Worm (Caenorhabditis elegans) whole organism, L1 larva: ENCODE measurements around the gene ech-1.1.

ENCODE experiments used
- ces-1 ChIP-seq: fragments of 150-350 bp; optimal IDR thresholded peaks from 2 replicates; lab custom pipeline; 2014; ENCODE audit warnings: missing biosample characterization, missing genetic modification reagents, missing genetic modification characterization
- dpl-1 ChIP-seq, 3 experiments: fragments of 150-350 bp in 2 of 3; sonication (generic microtip) in 1 of 3; optimal IDR thresholded peaks; 2 replicates each; lab custom pipeline; 2014 to 2017; ENCODE audit warnings: missing biosample characterization in 3 of 3, missing genetic modification characterization in 3 of 3, missing genetic modification reagents in 3 of 3
- elt-3 ChIP-seq, 6 experiments: fragments of 150-350 bp in 1 of 6; sonication (generic microtip); optimal IDR thresholded peaks; 2 replicates each; lab custom pipeline; 2017 to 2018; ENCODE audit warnings: missing biosample characterization in 6 of 6, missing genetic modification characterization in 6 of 6, inconsistent platforms in 1 of 6
- jun-1 ChIP-seq: fragments of 150-350 bp; optimal IDR thresholded peaks from 2 replicates; lab custom pipeline; 2014; ENCODE audit warnings: missing biosample characterization, missing genetic modification reagents, missing genetic modification characterization
- lin-15B ChIP-seq: fragments of 150-350 bp; sonication (generic microtip); optimal IDR thresholded peaks from 3 replicates; lab custom pipeline; 2014; ENCODE audit warnings: missing biosample characterization, missing genetic modification characterization

- TF ChIP-seq elt-3 (tag; optimal IDR thresholded peaks at IDR 0.05; lab: Kevin White, UChicago) (no peak), lin-15B (tag; lab: Kevin White, UChicago) (no peak), dpl-1 (GFP tag; optimal IDR thresholded peaks at IDR 0.05; lab: Kevin White, UChicago) (no peak), ces-1 (GFP tag; lab: Kevin White, UChicago) (no peak), jun-1 (tag; lab: Kevin White, UChicago) (no peak)
Measured at ce11 chrV:15337405-15337804, 23.9 kb downstream of the ech-1.1 start, which contains the start of gene wrt-7.
